Fruit fly (Drosophila melanogaster) whole organism, embryonic: Measurements from ENCODE around the gene cert.
A peak's percentile ranks its signal among the peaks of the same experiment; 100 is the strongest.

ENCODE experiments used
- CG11247 ChIP-seq: fragments of 200-800 bp; sonication (Bioruptor generic); IDR thresholded peaks from 2 replicates; pipeline ENCODE4 v1.3.6; 2022; ENCODE audit warnings: missing biosample characterization, missing genetic modification characterization
- CG11456 ChIP-seq: fragments of 200-800 bp; sonication (Bioruptor generic); IDR thresholded peaks from 3 replicates; pipeline ENCODE4 v1.3.6; 2022; ENCODE audit warnings: missing biosample characterization, missing genetic modification characterization
- CG11504 ChIP-seq: fragments of 200-800 bp; sonication (Bioruptor generic); optimal IDR thresholded peaks from 3 replicates; lab custom pipeline; 2019; ENCODE audit warnings: missing biosample characterization, mild to moderate bottlenecking, missing genetic modification characterization, moderate library complexity
- CG11723 ChIP-seq: fragments of 200-800 bp; sonication (Bioruptor generic); optimal IDR thresholded peaks from 2 replicates; lab custom pipeline; 2017; ENCODE audit warnings: missing biosample characterization, mild to moderate bottlenecking, missing genetic modification characterization
- CG12236 ChIP-seq: fragments of 200-800 bp; sonication (Bioruptor generic); optimal IDR thresholded peaks from 2 replicates; lab custom pipeline; 2016; ENCODE audit warnings: missing biosample characterization, missing genetic modification characterization
- CG14014 ChIP-seq: fragments of 200-800 bp; sonication (Bioruptor generic); IDR thresholded peaks from 2 replicates; pipeline ENCODE4 v1.3.6; 2022; ENCODE audit warnings: missing biosample characterization, missing genetic modification characterization
- CG14441 ChIP-seq: fragments of 200-800 bp; sonication (Bioruptor generic); IDR thresholded peaks from 2 replicates; pipeline ENCODE4 v1.3.6; 2022; ENCODE audit warnings: missing biosample characterization, missing genetic modification characterization
- CG15269 ChIP-seq: fragments of 200-800 bp; sonication (Bioruptor generic); optimal IDR thresholded peaks from 2 replicates; lab custom pipeline; 2018; ENCODE audit warnings: missing biosample characterization, mild to moderate bottlenecking, missing genetic modification characterization, moderate library complexity
- CG18476 ChIP-seq: fragments of 200-800 bp; sonication (Bioruptor generic); optimal IDR thresholded peaks from 2 replicates; lab custom pipeline; 2016; ENCODE audit warnings: missing biosample characterization, mild to moderate bottlenecking, missing genetic modification characterization
- CG3281 ChIP-seq: fragments of 200-800 bp; sonication (Bioruptor generic); optimal IDR thresholded peaks from 3 replicates; lab custom pipeline; 2017; ENCODE audit warnings: missing biosample characterization, mild to moderate bottlenecking, missing genetic modification characterization
- CG43689 ChIP-seq: fragments of 200-800 bp; sonication (Bioruptor generic); IDR thresholded peaks from 2 replicates; pipeline ENCODE4 v1.3.6; 2022; ENCODE audit warnings: missing biosample characterization, missing genetic modification characterization
- CG4854 ChIP-seq: fragments of 200-800 bp; sonication (Bioruptor generic); optimal IDR thresholded peaks from 2 replicates; lab custom pipeline; 2016; ENCODE audit warnings: missing biosample characterization, missing genetic modification characterization, inconsistent platforms
- CG9932 ChIP-seq: fragments of 200-800 bp; sonication (Bioruptor generic); IDR thresholded peaks from 2 replicates; pipeline ENCODE4 v1.3.6; 2022; ENCODE audit warnings: missing biosample characterization, missing genetic modification characterization
- Ets65A ChIP-seq: fragments of 200-800 bp; sonication (Bioruptor generic); peaks from one replicate; lab custom pipeline; 2016; ENCODE audit warnings: missing biosample characterization, missing genetic modification characterization
- HHEX ChIP-seq: fragments of 200-800 bp; sonication (Bioruptor generic); optimal IDR thresholded peaks from 3 replicates; lab custom pipeline; 2017; ENCODE audit warnings: missing biosample characterization, mild to moderate bottlenecking, missing genetic modification characterization, missing genetic modification reagents
- HmgZ ChIP-seq: fragments of 200-800 bp; sonication (Bioruptor generic); optimal IDR thresholded peaks from 2 replicates; lab custom pipeline; 2018; ENCODE audit warnings: missing biosample characterization, mild to moderate bottlenecking, missing genetic modification characterization
- Hmr ChIP-seq: fragments of 200-800 bp; sonication (Bioruptor generic); optimal IDR thresholded peaks from 3 replicates; lab custom pipeline; 2017; ENCODE audit warnings: mild to moderate bottlenecking, missing biosample characterization, missing genetic modification reagents, missing genetic modification characterization
- Hr39 ChIP-seq: fragments of >200 bp; optimal IDR thresholded peaks from 2 replicates; lab custom pipeline; 2017
- Myb ChIP-seq: fragments of 200-800 bp; sonication (Bioruptor generic); optimal IDR thresholded peaks from 2 replicates; lab custom pipeline; 2016; ENCODE audit warnings: missing biosample characterization, missing genetic modification characterization
- NFAT ChIP-seq: fragments of 200-800 bp; sonication (Bioruptor generic); IDR thresholded peaks from 2 replicates; pipeline ENCODE4 v1.3.6; 2022; ENCODE audit warnings: missing biosample characterization, missing genetic modification characterization
- Scr ChIP-seq: fragments of 200-800 bp; sonication (Bioruptor generic); IDR thresholded peaks from 2 replicates; pipeline ENCODE4 v1.3.6; 2022; ENCODE audit warnings: missing biosample characterization, missing genetic modification characterization; ENCODE audit not compliant: partially characterized antibody
- Xbp1 ChIP-seq: fragments of 200-800 bp; sonication (Bioruptor generic); optimal IDR thresholded peaks from 3 replicates; lab custom pipeline; 2016; ENCODE audit warnings: missing biosample characterization, mild to moderate bottlenecking, missing genetic modification characterization
- bigmax ChIP-seq: fragments of 200-800 bp; sonication (Bioruptor generic); optimal IDR thresholded peaks from 2 replicates; lab custom pipeline; 2018; ENCODE audit warnings: missing biosample characterization, mild to moderate bottlenecking, missing genetic modification characterization
- ci ChIP-seq: fragments of 200-800 bp; sonication (Bioruptor generic); IDR thresholded peaks from 3 replicates; pipeline ENCODE4 v1.3.6; 2022; ENCODE audit warnings: missing biosample characterization, missing genetic modification characterization
- esg ChIP-seq: fragments of 200-800 bp; sonication (Bioruptor generic); conservative IDR thresholded peaks from 2 replicates; pipeline ENCODE4 v1.3.6; 2022; ENCODE audit warnings: missing biosample characterization, missing genetic modification characterization
- gro ChIP-seq: fragments of 200-800 bp; sonication (Bioruptor generic); optimal IDR thresholded peaks from 2 replicates; lab custom pipeline; 2016; ENCODE audit warnings: missing biosample characterization, missing genetic modification characterization
- ind ChIP-seq: fragments of 200-800 bp; sonication (Bioruptor generic); optimal IDR thresholded peaks from 3 replicates; lab custom pipeline; 2016; ENCODE audit warnings: missing biosample characterization, missing genetic modification characterization
- kni ChIP-seq: fragments of 200-800 bp; sonication (Bioruptor generic); optimal IDR thresholded peaks from 3 replicates; lab custom pipeline; 2017; ENCODE audit warnings: mild to moderate bottlenecking, missing biosample characterization, missing genetic modification reagents, missing genetic modification characterization
- lbe ChIP-seq: fragments of 200-800 bp; sonication (Bioruptor generic); optimal IDR thresholded peaks from 2 replicates; lab custom pipeline; 2016; ENCODE audit warnings: missing biosample characterization, mild to moderate bottlenecking, missing genetic modification characterization
- lilli ChIP-seq: fragments of 200-800 bp; sonication (Bioruptor generic); optimal IDR thresholded peaks from 3 replicates; lab custom pipeline; 2016; ENCODE audit warnings: missing biosample characterization, missing genetic modification characterization
- lmd ChIP-seq: fragments of 200-800 bp; sonication (Bioruptor generic); IDR thresholded peaks from 2 replicates; pipeline ENCODE4 v1.3.6; 2022; ENCODE audit warnings: missing biosample characterization, missing genetic modification characterization
- onecut ChIP-seq: fragments of 200-800 bp; sonication (Bioruptor generic); IDR thresholded peaks from 2 replicates; pipeline ENCODE4 v1.3.6; 2022; ENCODE audit warnings: missing biosample characterization, missing genetic modification characterization
- peb ChIP-seq: fragments of 200-800 bp; sonication (Bioruptor generic); IDR thresholded peaks from 2 replicates; pipeline ENCODE4 v1.3.6; 2022; ENCODE audit warnings: missing biosample characterization, missing genetic modification characterization
- pho ChIP-seq: fragments of 200-800 bp; sonication (Bioruptor generic); optimal IDR thresholded peaks from 2 replicates; lab custom pipeline; 2016; ENCODE audit warnings: missing biosample characterization, missing genetic modification characterization
- pum ChIP-seq: fragments of 200-800 bp; sonication (Bioruptor generic); optimal IDR thresholded peaks from 2 replicates; lab custom pipeline; 2016; ENCODE audit warnings: missing biosample characterization, missing genetic modification characterization
- row ChIP-seq: fragments of 200-800 bp; sonication (Bioruptor generic); IDR thresholded peaks from 3 replicates; pipeline ENCODE4 v1.3.6; 2022; ENCODE audit warnings: missing biosample characterization, missing genetic modification characterization
- slou ChIP-seq: fragments of 200-800 bp; sonication (Bioruptor generic); optimal IDR thresholded peaks from 3 replicates; lab custom pipeline; 2016; ENCODE audit warnings: missing biosample characterization, missing genetic modification characterization
- usp ChIP-seq: fragments of >200 bp; optimal IDR thresholded peaks from 2 replicates; lab custom pipeline; 2017; ENCODE audit warnings: missing biosample characterization, missing genetic modification characterization
- z ChIP-seq: fragments of 200-800 bp; sonication (Bioruptor generic); IDR thresholded peaks from 3 replicates; pipeline ENCODE4 v1.3.6; 2022; ENCODE audit warnings: missing biosample characterization, missing genetic modification characterization

cert gene

dm6 chr3L:8314788-8315140 lies 25.1 kb upstream of the cert start (continued):
- TF ChIP-seq CG11504 (tag; lab: Kevin White, UChicago) = no peak
- no peak for TF ChIP-seq CG4854 (GFP tag; lab: Kevin White, UChicago)
- TF ChIP-seq pum (GFP tag; lab: Kevin White, UChicago) = no peak
- no peak for TF ChIP-seq gro
- no peak for TF ChIP-seq Hmr (GFP tag; lab: Kevin White, UChicago)
- TF ChIP-seq Xbp1 (GFP tag; lab: Kevin White, UChicago) = peak; percentile 47
- TF ChIP-seq row (GFP tag; lab: Robert Waterston, UW) = peak; percentile 68
- no peak for TF ChIP-seq Myb (GFP tag; lab: Kevin White, UChicago)
- peak; percentile 4 for TF ChIP-seq HHEX
- TF ChIP-seq CG14014 (GFP tag; lab: Robert Waterston, UW) = 0 out of 2 replicates have a peak, but pooled peaks have one; percentile 8
- TF ChIP-seq CG15269 (tag; lab: Kevin White, UChicago) = peak; percentile 32
- TF ChIP-seq lmd (GFP tag; lab: Robert Waterston, UW) = peak; percentile 44
- TF ChIP-seq CG12236 (GFP tag; lab: Kevin White, UChicago) = no peak
- TF ChIP-seq pho (GFP tag; lab: Kevin White, UChicago) = no peak
- TF ChIP-seq slou (GFP tag; lab: Kevin White, UChicago) = no peak
- TF ChIP-seq lbe (GFP tag; lab: Kevin White, UChicago) = no peak
- no peak for TF ChIP-seq ind (GFP tag; lab: Kevin White, UChicago)
- peak; percentile 44 for TF ChIP-seq onecut (GFP tag; lab: Robert Waterston, UW)
- peak; percentile 56; the same call in 1 of the 2 replicates for TF ChIP-seq CG14441 (GFP tag; lab: Robert Waterston, UW)
- TF ChIP-seq CG43689 (GFP tag; lab: Robert Waterston, UW) = no peak
- TF ChIP-seq esg (GFP tag; lab: Robert Waterston, UW) = no peak
- TF ChIP-seq CG9932 = peak; percentile 56
- peak; percentile 53 for TF ChIP-seq lilli (GFP tag; lab: Kevin White, UChicago)
- peak; percentile 34; the same call in 2 of the 3 replicates for TF ChIP-seq ci (GFP tag; lab: Robert Waterston, UW)
- TF ChIP-seq CG3281 (GFP tag; lab: Kevin White, UChicago) = peak; percentile 34
- no peak for TF ChIP-seq CG11723 (GFP tag; lab: Kevin White, UChicago)
- 0 out of 3 replicates have a peak, but pooled peaks have one; percentile 19 for TF ChIP-seq z (GFP tag; lab: Robert Waterston, UW)

- peak; percentile 19 for TF ChIP-seq Hr39 (lab: Kevin White, UChicago)
- no peak for TF ChIP-seq usp (GFP tag; lab: Kevin White, UChicago)
- no peak for TF ChIP-seq HmgZ
- no peak for TF ChIP-seq bigmax (GFP tag; lab: Kevin White, UChicago)
- TF ChIP-seq Ets65A (GFP tag; lab: Kevin White, UChicago) = peak; percentile 91
- 0 out of 2 replicates have a peak, but pooled peaks have one; percentile 24 for TF ChIP-seq CG11247 (GFP tag; lab: Robert Waterston, UW)
- no peak for TF ChIP-seq CG18476 (GFP tag; lab: Kevin White, UChicago)
- peak; percentile 16; the same call in 1 of the 2 replicates for TF ChIP-seq NFAT (GFP tag; lab: Robert Waterston, UW)
- TF ChIP-seq ci (GFP tag; lab: Robert Waterston, UW) = 0 out of 3 replicates have a peak, but pooled peaks have one; percentile 21
- TF ChIP-seq esg (GFP tag; lab: Robert Waterston, UW) = no peak
- 0 out of 2 replicates have a peak, but pooled peaks have one; percentile 12 for TF ChIP-seq peb (GFP tag; lab: Robert Waterston, UW)
- 0 out of 3 replicates have a peak, but pooled peaks have one; percentile 46 for TF ChIP-seq CG11456 (GFP tag; lab: Robert Waterston, UW)
- peak; percentile 10; the same call in 1 of the 2 replicates for TF ChIP-seq CG9932
- TF ChIP-seq Scr (GFP tag; lab: Robert Waterston, UW) = no peak
- no peak for TF ChIP-seq kni (GFP tag; lab: Kevin White, UChicago)
These were observed 22.6 kb upstream of the cert start for dm6 chr3L:8312290-8312689.
